Fruit fly (Drosophila melanogaster) whole organism, adult: ENCODE results near the gene CG33490.

Experiments
- CG12768 ChIP-seq: fragments of 200-800 bp; sonication (Bioruptor generic); optimal IDR thresholded peaks from 2 replicates; lab custom pipeline; 2017; ENCODE audit warnings: missing biosample characterization, missing genetic modification characterization, mild to moderate bottlenecking, moderate library complexity, missing genetic modification reagents
- CG1620 ChIP-seq: fragments of 200-800 bp; sonication (Bioruptor generic); optimal IDR thresholded peaks from 2 replicates; lab custom pipeline; 2016; ENCODE audit warnings: missing biosample characterization, missing genetic modification characterization
- CG33017 ChIP-seq: fragments of 200-800 bp; sonication (Bioruptor generic); optimal IDR thresholded peaks from 2 replicates; lab custom pipeline; 2018; ENCODE audit warnings: missing biosample characterization, mild to moderate bottlenecking, missing genetic modification characterization, moderate library complexity
- CG7045 ChIP-seq: fragments of 200-800 bp; sonication (Bioruptor generic); optimal IDR thresholded peaks from 2 replicates; lab custom pipeline; 2017; ENCODE audit warnings: missing biosample characterization, mild to moderate bottlenecking, missing genetic modification characterization
- CG7101 ChIP-seq: fragments of 200-800 bp; sonication (Bioruptor generic); optimal IDR thresholded peaks from 2 replicates; lab custom pipeline; 2018; ENCODE audit warnings: missing biosample characterization, mild to moderate bottlenecking, missing genetic modification characterization, moderate library complexity
- Clk ChIP-seq: fragments of 200-800 bp; sonication (Bioruptor generic); optimal IDR thresholded peaks from 2 replicates; lab custom pipeline; 2017; ENCODE audit warnings: missing biosample characterization, missing genetic modification characterization
- Crg-1 ChIP-seq: fragments of 200-800 bp; sonication (Bioruptor generic); optimal IDR thresholded peaks from 2 replicates; lab custom pipeline; 2016; ENCODE audit warnings: missing biosample characterization, missing genetic modification characterization
- Hr96 ChIP-seq: fragments of 200-800 bp; sonication (Bioruptor generic); optimal IDR thresholded peaks from 2 replicates; lab custom pipeline; 2016; ENCODE audit warnings: missing biosample characterization, missing genetic modification characterization
- bab1 ChIP-seq: fragments of 200-800 bp; sonication (Bioruptor generic); optimal IDR thresholded peaks from 3 replicates; lab custom pipeline; 2019; ENCODE audit warnings: missing biosample characterization, mild to moderate bottlenecking, missing genetic modification characterization, moderate library complexity
- cic ChIP-seq: fragments of 200-800 bp; sonication (Bioruptor generic); optimal IDR thresholded peaks from 2 replicates; lab custom pipeline; 2017; ENCODE audit warnings: missing biosample characterization, mild to moderate bottlenecking, missing genetic modification characterization, moderate library complexity
- cnc ChIP-seq, 2 experiments: fragments of >200 bp; optimal IDR thresholded peaks; 2 replicates each; lab custom pipeline; 2017
- kay ChIP-seq: fragments of 200-800 bp; sonication (Bioruptor generic); peaks from one replicate; lab custom pipeline; 2016; ENCODE audit warnings: missing biosample characterization, missing genetic modification characterization, borderline replicate concordance
- ovo ChIP-seq: fragments of 200-800 bp; sonication (Bioruptor generic); optimal IDR thresholded peaks from 2 replicates; lab custom pipeline; 2016; ENCODE audit warnings: missing biosample characterization, missing genetic modification characterization
- pad ChIP-seq: fragments of 200-800 bp; sonication (Bioruptor generic); optimal IDR thresholded peaks from 3 replicates; lab custom pipeline; 2017; ENCODE audit warnings: missing biosample characterization, missing genetic modification characterization, mild to moderate bottlenecking, moderate library complexity, missing genetic modification reagents
- tj ChIP-seq: fragments of 200-800 bp; sonication (Bioruptor generic); optimal IDR thresholded peaks from 3 replicates; lab custom pipeline; 2017; ENCODE audit warnings: missing biosample characterization, mild to moderate bottlenecking, missing genetic modification characterization, moderate library complexity
- toe ChIP-seq: fragments of 200-800 bp; sonication (Bioruptor generic); optimal IDR thresholded peaks from 2 replicates; lab custom pipeline; 2016; ENCODE audit warnings: missing biosample characterization, missing genetic modification characterization

CG33490 gene

dm6 chr3L:11526644-11527184 lies 47.7 kb downstream of the CG33490 start:
- TF ChIP-seq cic (GFP tag; lab: Kevin White, UChicago) (peak; percentile 64), CG12768 (GFP tag; lab: Kevin White, UChicago) (peak; percentile 32), CG1620 (GFP tag; lab: Kevin White, UChicago) (no peak), cnc (optimal IDR thresholded peaks at IDR 0.05; lab: Kevin White, UChicago) (no peak), kay (no peak)

DNA sequence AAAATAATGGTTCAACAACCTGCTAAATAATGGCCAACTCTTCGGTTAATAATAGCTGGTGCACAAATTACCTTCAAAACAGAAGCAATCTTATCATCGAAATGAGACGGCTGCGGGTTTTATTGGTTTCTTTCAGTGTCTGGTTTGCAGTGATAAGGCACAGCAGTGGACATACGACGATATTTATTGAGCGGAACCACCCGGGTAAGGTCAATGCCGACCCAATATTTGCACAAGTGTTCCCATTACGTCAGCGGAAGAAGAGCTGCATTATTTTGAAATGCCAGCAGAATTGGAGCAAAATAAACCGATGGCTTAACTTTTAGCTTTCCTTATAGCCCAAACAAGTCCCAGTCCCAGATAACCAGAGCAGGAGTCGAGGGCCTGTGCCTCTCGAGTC lies 48.7 kb downstream of the CG33490 start:
- TF ChIP-seq Clk (GFP tag; lab: Kevin White, UChicago) (no peak), cic (GFP tag; lab: Kevin White, UChicago) (no peak), bab1 (GFP tag; lab: Kevin White, UChicago) (no peak), Hr96 (GFP tag; lab: Kevin White, UChicago) (no peak), CG33017 (tag; lab: Kevin White, UChicago) (no peak), CG7101 (tag; lab: Kevin White, UChicago) (no peak), tj (peak; percentile 20), CG1620 (GFP tag; lab: Kevin White, UChicago) (no peak), toe (GFP tag; lab: Kevin White, UChicago) (no peak), kay (peak; percentile 61), CG12768 (GFP tag; lab: Kevin White, UChicago) (no peak), CG7045 (GFP tag; lab: Kevin White, UChicago) (no peak), ovo (peak; percentile 12)

- TF ChIP-seq pad (GFP tag; lab: Kevin White, UChicago): no peak
- peak; percentile 40 for TF ChIP-seq bab1 (GFP tag; lab: Kevin White, UChicago)
- TF ChIP-seq Crg-1 (GFP tag; lab: Kevin White, UChicago): peak; percentile 8
Observed at dm6 chr3L:11523286-11523685, 51.2 kb downstream of the CG33490 start.
